Worm (Caenorhabditis elegans): ENCODE results near the gene srv-2.
A peak's percentile ranks its signal among the peaks of the same experiment; 100 is the strongest.

Gene srv-2

ce11 chrII:10608821-10609220, 6.7 kb upstream of the srv-2 start:
- no peak for TF ChIP-seq C04F5.9 (tag; optimal IDR thresholded peaks at IDR 0.05)
- TF ChIP-seq pax-3 (tag; optimal IDR thresholded peaks at IDR 0.05), result no peak
- no peak for TF ChIP-seq skn-1 (tag; optimal IDR thresholded peaks at IDR 0.05)
- TF ChIP-seq efl-3 (GFP tag; optimal IDR thresholded peaks at IDR 0.05), result no peak
- TF ChIP-seq hpl-2 (GFP tag; optimal IDR thresholded peaks at IDR 0.05), result no peak
- TF ChIP-seq efl-1 (optimal IDR thresholded peaks at IDR 0.05), result no peak
- TF ChIP-seq efl-1 (GFP tag; optimal IDR thresholded peaks at IDR 0.05 in 1 of 2), result peak in 1 of 2 experiments; percentile 65

- TF ChIP-seq egl-27 (tag; optimal IDR thresholded peaks at IDR 0.05) (no peak), mep-1 (tag; optimal IDR thresholded peaks at IDR 0.05) (no peak), nhr-12 (tag; optimal IDR thresholded peaks at IDR 0.05) (no peak), vab-15 (tag; optimal IDR thresholded peaks at IDR 0.05) (no peak), aha-1 (tag; optimal IDR thresholded peaks at IDR 0.05) (no peak), hlh-17 (GFP tag; optimal IDR thresholded peaks at IDR 0.05; ENCODE audit: borderline replicate concordance) (no peak), nhr-20 (tag; optimal IDR thresholded peaks at IDR 0.05) (no peak), nhr-237 (tag; optimal IDR thresholded peaks at IDR 0.05) (no peak), nhr-19 (GFP tag; conservative IDR thresholded peaks at IDR 0.05) (0 out of 2 replicates have a peak, but pooled peaks have one; percentile 22), mab-9 (GFP tag; IDR thresholded peaks at IDR 0.05) (no peak), hpl-2 (GFP tag; optimal IDR thresholded peaks at IDR 0.05) (no peak), nhr-47 (tag; optimal IDR thresholded peaks at IDR 0.05) (peak; percentile 30), alr-1 (tag; optimal IDR thresholded peaks at IDR 0.05; ENCODE audit: borderline replicate concordance) (no peak), unc-86 (tag; optimal IDR thresholded peaks at IDR 0.05) (peak; percentile 1), C34B4.2 (tag; optimal IDR thresholded peaks at IDR 0.05) (no peak), snpc-4 (tag; optimal IDR thresholded peaks at IDR 0.05) (no peak), pax-3 (tag; optimal IDR thresholded peaks at IDR 0.05) (no peak), egl-13 (tag; optimal IDR thresholded peaks at IDR 0.05) (no peak), efl-3 (GFP tag; optimal IDR thresholded peaks at IDR 0.05) (no peak), lsy-2 (tag; optimal IDR thresholded peaks at IDR 0.05) (peak; percentile 15 to 77), mef-2 (tag; optimal IDR thresholded peaks at IDR 0.05) (no peak), C16A3.4 (tag; optimal IDR thresholded peaks at IDR 0.05) (peak; percentile 50), ama-1 (optimal IDR thresholded peaks at IDR 0.05) (no peak), snu-23 (GFP tag; optimal IDR thresholded peaks at IDR 0.05) (peak; percentile 11), nhr-11 (tag; optimal IDR thresholded peaks at IDR 0.05) (no peak), lin-13 (GFP tag; optimal IDR thresholded peaks at IDR 0.05) (peak; percentile 17), ceh-88 (GFP tag; IDR thresholded peaks at IDR 0.05) (no peak), hlh-4 (tag; optimal IDR thresholded peaks at IDR 0.05) (no peak), jun-1 (tag; optimal IDR thresholded peaks at IDR 0.05) (no peak), ceh-8 (GFP tag; optimal IDR thresholded peaks at IDR 0.05) (no peak), dpl-1 (GFP tag; optimal IDR thresholded peaks at IDR 0.05) (peak; percentile 26 to 62 (median 34)), lir-3 (tag; optimal IDR thresholded peaks at IDR 0.05; ENCODE audit: poor library complexity) (no peak), fkh-10 (GFP tag; optimal IDR thresholded peaks at IDR 0.05) (peak; percentile 3), ets-5 (GFP tag; IDR thresholded peaks at IDR 0.05) (no peak), F16B12.6 (tag; optimal IDR thresholded peaks at IDR 0.05) (peak; percentile 3), blmp-1 (tag; optimal IDR thresholded peaks at IDR 0.05) (peak; percentile 98), ceh-82 (tag; optimal IDR thresholded peaks at IDR 0.05) (peak in 2 of 3 experiments; percentile 15 to 54), rnt-1 (tag; optimal IDR thresholded peaks at IDR 0.05) (peak; percentile 42), nhr-85 (tag) (no peak), sptf-1 (tag; optimal IDR thresholded peaks at IDR 0.05) (no peak), nhr-71 (tag; optimal IDR thresholded peaks at IDR 0.05) (peak; percentile 52), isw-1 (GFP tag; IDR thresholded peaks at IDR 0.05) (no peak; the same call in 1 of the 2 replicates), lin-14 (GFP tag; optimal IDR thresholded peaks at IDR 0.05) (peak; percentile 63), ztf-4 (tag; optimal IDR thresholded peaks at IDR 0.05) (no peak), tbx-2 (tag; optimal IDR thresholded peaks at IDR 0.05) (no peak), fkh-8 (tag; optimal IDR thresholded peaks at IDR 0.05) (peak; percentile 28), efl-1 (optimal IDR thresholded peaks at IDR 0.05) (peak; percentile 43 to 52), efl-1 (GFP tag; optimal IDR thresholded peaks at IDR 0.05 in 1 of 2) (peak in 1 of 2 experiments; percentile 45)
Observed at ce11 chrII:10607238-10607961, 5.3 kb upstream of the srv-2 start, which contains the start of gene ccm-3. ccm-3 (minus strand) TSS chrII:10607275.
